Fruit fly (Drosophila melanogaster): ENCODE measurements around the gene CG31921.

dm6 chr2L:283071-283482 is 49.1 kb downstream of the CG31921 start, which contains the start of gene CG11601:
- TF ChIP-seq psq (optimal IDR thresholded peaks at IDR 0.05) (no peak), insv (optimal IDR thresholded peaks at IDR 0.05) (no peak)
